Worm (Caenorhabditis elegans): ENCODE data around the gene rde-8.

DNA sequence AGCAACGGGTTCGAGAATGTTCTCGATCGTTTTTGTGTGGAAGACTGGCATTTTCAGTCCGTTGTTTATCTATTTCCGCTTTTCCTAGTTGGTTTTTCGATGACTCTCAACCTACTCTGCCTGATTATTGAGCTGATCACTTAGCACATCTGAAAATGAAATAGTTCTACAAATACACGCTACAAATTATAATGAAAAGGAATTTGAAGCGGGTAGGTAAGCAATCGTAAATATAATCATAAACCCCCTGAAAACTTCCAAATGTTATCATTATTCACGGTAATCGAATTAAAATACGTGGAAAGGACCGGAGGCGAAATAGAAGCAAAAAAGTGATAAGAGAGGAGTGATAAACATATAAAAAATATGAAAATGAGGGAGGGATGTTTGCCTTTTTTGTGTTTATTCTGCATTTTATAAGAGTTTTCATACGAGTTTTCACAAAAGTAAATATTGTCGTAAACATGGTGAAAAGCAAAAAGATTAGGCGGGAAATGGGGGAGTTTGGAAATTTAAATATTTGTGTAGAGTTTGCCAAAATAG lies 8.8 kb downstream of the rde-8 start, which contains the start of gene deb-1:
- no peak for TF ChIP-seq med-1 (GFP tag; optimal IDR thresholded peaks at IDR 0.05; ENCODE audit: insufficient read depth)
- TF ChIP-seq ref-1 (GFP tag; conservative IDR thresholded peaks at IDR 0.05): no peak
- no peak for TF ChIP-seq klf-2 (GFP tag; conservative IDR thresholded peaks at IDR 0.05)
- TF ChIP-seq T22C8.4 (GFP tag; IDR thresholded peaks at IDR 0.05): no peak
- no peak for TF ChIP-seq tab-1 (GFP tag; IDR thresholded peaks at IDR 0.05)
